Fruit fly (Drosophila melanogaster) Kc167 (cell line): ENCODE data around the gene CG8563.

Source experiments
- Sin3A ChIP-seq: fragments of >200 bp; optimal IDR thresholded peaks from 2 replicates; lab custom pipeline; 2018; ENCODE audit warnings: missing external identifiers
- ttk ChIP-seq: sonication (Bioruptor generic); optimal IDR thresholded peaks from 2 replicates; lab custom pipeline; 2017; ENCODE audit warnings: missing external identifiers

DNA sequence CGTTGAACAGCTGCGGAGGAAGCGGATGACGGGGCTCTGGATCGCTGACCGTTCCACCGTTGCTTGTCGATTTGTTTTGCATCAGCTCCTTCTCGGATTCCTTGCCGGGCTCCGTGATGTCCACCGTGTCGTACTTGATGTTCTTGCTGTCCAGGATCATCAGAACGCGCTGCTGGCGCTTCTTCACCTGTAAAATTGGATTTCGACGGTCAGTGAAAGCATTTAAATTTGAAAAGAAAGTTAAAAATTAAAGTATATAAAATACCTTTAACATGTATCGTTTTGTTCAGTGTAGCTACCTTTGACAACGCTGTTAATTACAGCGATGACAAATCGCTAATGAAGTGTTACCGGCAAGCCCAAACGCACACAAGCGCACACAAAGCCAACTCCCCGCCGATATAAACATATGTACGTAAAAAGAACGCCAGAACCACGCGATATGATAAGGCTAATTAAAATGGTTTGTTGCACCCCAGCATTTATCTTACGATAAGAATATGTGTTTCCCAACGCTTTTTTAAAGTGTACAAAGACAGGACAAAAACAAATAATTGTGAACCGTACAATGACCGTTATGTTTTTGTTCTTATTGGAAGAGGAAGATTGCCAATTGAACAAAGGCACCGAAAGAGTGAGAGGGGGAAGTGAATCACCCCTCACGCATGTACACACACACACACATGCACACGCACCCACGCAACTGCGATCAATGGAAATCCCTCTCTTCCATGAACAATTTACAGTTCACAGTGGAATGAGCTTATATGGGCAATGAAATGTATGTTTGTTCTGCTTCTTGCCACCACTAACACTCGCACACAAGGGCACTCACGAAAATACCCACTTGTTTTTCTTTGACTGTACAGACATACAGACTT, 22.5 kb upstream of the CG8563 start:
- TF ChIP-seq Sin3A (lab: Kevin White, UChicago): no peak
- TF ChIP-seq ttk (lab: Kevin White, UChicago): no peak
